Worm (Caenorhabditis elegans) whole organism, L4 larva: ENCODE results near the gene gpa-11.

Experiments used
- D1046.2 ChIP-seq: fragments of 200-800 bp; sonication (Bioruptor generic); IDR thresholded peaks from 2 replicates; pipeline ENCODE4 v1.3.6; 2022; ENCODE audit warnings: missing genetic modification characterization, missing compliant biosample characterization
- F26F4.8 ChIP-seq: fragments of 200-800 bp; sonication (Bioruptor generic); conservative IDR thresholded peaks from 2 replicates; pipeline ENCODE4 v1.3.6; 2022; ENCODE audit warnings: missing genetic modification characterization, missing compliant biosample characterization
- T20F7.1 ChIP-seq: fragments of 200-800 bp; sonication (Bioruptor generic); optimal IDR thresholded peaks from 2 replicates; lab custom pipeline; 2018; ENCODE audit warnings: mild to moderate bottlenecking, missing genetic modification characterization, missing compliant biosample characterization
- T26A8.4 ChIP-seq: fragments of 200-800 bp; sonication (Bioruptor generic); IDR thresholded peaks from 2 replicates; pipeline ENCODE4 v1.3.6; 2022; ENCODE audit warnings: missing genetic modification characterization, missing compliant biosample characterization
- Y105C5A.15 ChIP-seq: fragments of 200-800 bp; sonication (Bioruptor generic); IDR thresholded peaks from 2 replicates; pipeline ENCODE4 v1.3.6; 2022; ENCODE audit warnings: missing genetic modification characterization, missing compliant biosample characterization
- Y48G9A.11 ChIP-seq: fragments of 200-800 bp; sonication (Bioruptor generic); IDR thresholded peaks from 2 replicates; pipeline ENCODE4 v1.3.6; 2022; ENCODE audit warnings: missing genetic modification reagents, missing genetic modification characterization, missing compliant biosample characterization
- ZK546.5 ChIP-seq, 2 experiments: sonication (generic microtip); optimal IDR thresholded peaks; 2 replicates each; lab custom pipeline; 2017; ENCODE audit warnings: missing biosample characterization in 2 of 2, missing genetic modification characterization in 2 of 2
- aha-1 ChIP-seq: fragments of 150-350 bp; peaks from one replicate; lab custom pipeline; 2014; ENCODE audit warnings: missing biosample characterization, missing genetic modification characterization
- ceh-20 ChIP-seq: fragments of 200-800 bp; sonication (Bioruptor generic); IDR thresholded peaks from 2 replicates; pipeline ENCODE4 v1.3.6; 2022; ENCODE audit warnings: missing genetic modification reagents, missing genetic modification characterization, missing compliant biosample characterization
- ceh-82 ChIP-seq: sonication (generic microtip); optimal IDR thresholded peaks from 2 replicates; lab custom pipeline; 2017; ENCODE audit warnings: missing biosample characterization, missing genetic modification characterization
- ces-1 ChIP-seq: fragments of 150-350 bp; sonication (generic microtip); optimal IDR thresholded peaks from 4 replicates; lab custom pipeline; 2014; ENCODE audit warnings: missing biosample characterization, missing genetic modification reagents, missing genetic modification characterization
- cey-2 ChIP-seq: sonication (generic microtip); optimal IDR thresholded peaks from 3 replicates; lab custom pipeline; 2017; ENCODE audit warnings: missing genetic modification characterization, mild to moderate bottlenecking, missing compliant biosample characterization, antibody characterized with exemption, borderline replicate concordance; ENCODE audit not compliant: insufficient read depth
- ctbp-1 ChIP-seq: fragments of 200-800 bp; sonication (Bioruptor generic); IDR thresholded peaks from 2 replicates; pipeline ENCODE4 v1.3.6; 2022; ENCODE audit warnings: missing genetic modification reagents, missing genetic modification characterization, missing compliant biosample characterization
- daf-16 ChIP-seq, 3 experiments: sonication (generic microtip); optimal IDR thresholded peaks; 2 replicates each; lab custom pipeline; 2016 to 2017; ENCODE audit warnings: missing genetic modification characterization in 3 of 3, missing genetic modification reagents in 3 of 3, mild to moderate bottlenecking in 2 of 3, missing compliant biosample characterization in 2 of 3, missing biosample characterization in 1 of 3, moderate library complexity in 1 of 3
- dmd-9 ChIP-seq: fragments of 200-800 bp; sonication (Bioruptor generic); IDR thresholded peaks from 2 replicates; pipeline ENCODE4 v1.3.6; 2022; ENCODE audit warnings: missing genetic modification reagents, missing genetic modification characterization, missing compliant biosample characterization
- dpl-1 ChIP-seq: fragments of 150-350 bp; optimal IDR thresholded peaks from 2 replicates; lab custom pipeline; 2014; ENCODE audit warnings: missing biosample characterization, missing genetic modification reagents, missing genetic modification characterization
- egl-43 ChIP-seq: fragments of 200-800 bp; sonication (Bioruptor generic); IDR thresholded peaks from 2 replicates; pipeline ENCODE4 v1.3.6; 2022; ENCODE audit warnings: missing genetic modification reagents, missing genetic modification characterization, missing compliant biosample characterization
- fos-1 ChIP-seq: fragments of 150-350 bp; optimal IDR thresholded peaks from 2 replicates; lab custom pipeline; 2014; ENCODE audit warnings: missing biosample characterization, missing genetic modification characterization
- hif-1 ChIP-seq, 2 experiments: sonication (generic microtip); optimal IDR thresholded peaks; 2 replicates each; lab custom pipeline; 2016 to 2017; ENCODE audit warnings: missing compliant biosample characterization in 2 of 2, missing genetic modification characterization in 2 of 2, missing genetic modification reagents in 2 of 2, missing genotype in 2 of 2, mild to moderate bottlenecking in 1 of 2
- hmg-1.1 ChIP-seq: fragments of 200-800 bp; sonication (Bioruptor generic); IDR thresholded peaks from 2 replicates; pipeline ENCODE4 v1.3.6; 2022; ENCODE audit warnings: missing genetic modification reagents, missing genetic modification characterization, missing compliant biosample characterization
- lim-7 ChIP-seq: fragments of 200-800 bp; sonication (Bioruptor generic); IDR thresholded peaks from 2 replicates; pipeline ENCODE4 v1.3.6; 2022; ENCODE audit warnings: missing genetic modification characterization, missing compliant biosample characterization
- lin-15B ChIP-seq: fragments of 150-350 bp; sonication (generic microtip); optimal IDR thresholded peaks from 3 replicates; lab custom pipeline; 2014; ENCODE audit warnings: missing biosample characterization, missing genetic modification characterization
- lin-29 ChIP-seq: fragments of 200-800 bp; sonication (Bioruptor generic); IDR thresholded peaks from 2 replicates; pipeline ENCODE4 v1.3.6; 2022; ENCODE audit warnings: missing genetic modification reagents, missing genetic modification characterization, missing compliant biosample characterization
- lin-38 ChIP-seq: fragments of 200-800 bp; sonication (Bioruptor generic); IDR thresholded peaks from 2 replicates; pipeline ENCODE4 v1.3.6; 2022; ENCODE audit warnings: missing genetic modification reagents, missing genetic modification characterization, missing compliant biosample characterization
- lin-39 ChIP-seq: fragments of 150-350 bp; optimal IDR thresholded peaks from 2 replicates; lab custom pipeline; 2014; ENCODE audit warnings: missing biosample characterization, missing genetic modification reagents, missing genetic modification characterization
- lsy-2 ChIP-seq, 2 experiments: fragments of 150-350 bp in 1 of 2; sonication (generic microtip) in 1 of 2; optimal IDR thresholded peaks; 2 replicates each; lab custom pipeline; 2014 to 2017; ENCODE audit warnings: missing biosample characterization in 2 of 2, missing genetic modification characterization in 2 of 2
- madf-9 ChIP-seq: fragments of 200-800 bp; sonication (Bioruptor generic); conservative IDR thresholded peaks from 2 replicates; pipeline ENCODE4 v1.3.6; 2022; ENCODE audit warnings: missing genetic modification reagents, missing genetic modification characterization, missing compliant biosample characterization
- mdl-1 ChIP-seq, 2 experiments: fragments of 150-350 bp in 1 of 2; sonication (generic microtip) in 1 of 2; optimal IDR thresholded peaks; 2 replicates each; lab custom pipeline; 2014 to 2017; ENCODE audit warnings: missing biosample characterization in 2 of 2, missing genetic modification characterization in 2 of 2
- mep-1 ChIP-seq: fragments of 150-350 bp; sonication (generic microtip); optimal IDR thresholded peaks from 3 replicates; lab custom pipeline; 2014; ENCODE audit warnings: missing biosample characterization, missing genetic modification characterization
- mes-2 ChIP-seq: sonication (generic microtip); optimal IDR thresholded peaks from 2 replicates; lab custom pipeline; 2016; ENCODE audit warnings: missing genotype, mild to moderate bottlenecking, missing genetic modification characterization, missing compliant biosample characterization; ENCODE audit not compliant: poor library complexity, severe bottlenecking
- nhr-10 ChIP-seq: fragments of 150-350 bp; optimal IDR thresholded peaks from 2 replicates; lab custom pipeline; 2014; ENCODE audit warnings: missing biosample characterization, missing genetic modification characterization
- nhr-102 ChIP-seq: sonication (generic microtip); optimal IDR thresholded peaks from 2 replicates; lab custom pipeline; 2016; ENCODE audit warnings: mild to moderate bottlenecking, missing genetic modification characterization, moderate library complexity, missing compliant biosample characterization
- nhr-41 ChIP-seq: fragments of 200-800 bp; sonication (Bioruptor generic); IDR thresholded peaks from 2 replicates; pipeline ENCODE4 v1.3.6; 2022; ENCODE audit warnings: missing genetic modification reagents, missing genetic modification characterization, missing compliant biosample characterization
- nhr-42 ChIP-seq: fragments of 200-800 bp; sonication (Bioruptor generic); IDR thresholded peaks from 2 replicates; pipeline ENCODE4 v1.3.6; 2022; ENCODE audit warnings: missing genetic modification characterization, missing compliant biosample characterization
- nhr-76 ChIP-seq: fragments of 150-350 bp; optimal IDR thresholded peaks from 2 replicates; lab custom pipeline; 2014; ENCODE audit warnings: missing biosample characterization, missing genetic modification characterization
- nhr-77 ChIP-seq: fragments of 150-350 bp; optimal IDR thresholded peaks from 2 replicates; lab custom pipeline; 2014; ENCODE audit warnings: missing biosample characterization, missing genetic modification characterization
- pha-4 ChIP-seq, 2 experiments: fragments of 150-350 bp in 1 of 2; fragments of 200-800 bp in 1 of 2; sonication (Bioruptor generic) in 1 of 2; IDR thresholded peaks in 1 of 2; optimal IDR thresholded peaks in 1 of 2; 2 replicates each; pipeline versions ENCODE4 v1.3.6 to Lab custom; 2014 to 2022; ENCODE audit warnings: missing genetic modification characterization in 2 of 2, missing genetic modification reagents in 2 of 2, missing biosample characterization in 1 of 2, missing compliant biosample characterization in 1 of 2
- php-3 ChIP-seq: fragments of 200-800 bp; sonication (Bioruptor generic); IDR thresholded peaks from 2 replicates; pipeline ENCODE4 v1.3.6; 2022; ENCODE audit warnings: missing genetic modification reagents, missing genetic modification characterization, missing compliant biosample characterization
- rbr-2 ChIP-seq: sonication (generic microtip); optimal IDR thresholded peaks from 2 replicates; lab custom pipeline; 2016; ENCODE audit warnings: missing genotype, missing genetic modification characterization, missing compliant biosample characterization
- set-16 ChIP-seq: fragments of 200-800 bp; sonication (Bioruptor generic); IDR thresholded peaks from 2 replicates; pipeline ENCODE4 v1.3.6; 2022; ENCODE audit warnings: missing genetic modification reagents, missing genetic modification characterization, missing compliant biosample characterization
- skn-1 ChIP-seq: fragments of 150-350 bp; optimal IDR thresholded peaks from 2 replicates; lab custom pipeline; 2014; ENCODE audit warnings: missing biosample characterization, missing genetic modification characterization
- snpc-1.2 ChIP-seq: fragments of 200-800 bp; sonication (Bioruptor generic); IDR thresholded peaks from 2 replicates; pipeline ENCODE4 v1.3.6; 2022; ENCODE audit warnings: missing genetic modification reagents, missing genetic modification characterization, missing compliant biosample characterization
- snpc-4 ChIP-seq: fragments of 150-350 bp; optimal IDR thresholded peaks from 2 replicates; lab custom pipeline; 2014; ENCODE audit warnings: missing biosample characterization, missing genetic modification characterization
- tag-97 ChIP-seq: fragments of 200-800 bp; sonication (Bioruptor generic); IDR thresholded peaks from 2 replicates; pipeline ENCODE4 v1.3.6; 2022; ENCODE audit warnings: missing genetic modification characterization, missing compliant biosample characterization
- tra-1 ChIP-seq: fragments of 200-800 bp; sonication (Bioruptor generic); IDR thresholded peaks from 2 replicates; pipeline ENCODE4 v1.3.6; 2022; ENCODE audit warnings: missing genetic modification reagents, missing genetic modification characterization, missing compliant biosample characterization
- unc-130 ChIP-seq: sonication (generic microtip); optimal IDR thresholded peaks from 2 replicates; lab custom pipeline; 2016; ENCODE audit warnings: missing genetic modification reagents, missing genetic modification characterization, missing compliant biosample characterization
- vab-7 ChIP-seq: fragments of 200-800 bp; sonication (Bioruptor generic); IDR thresholded peaks from 2 replicates; pipeline ENCODE4 v1.3.6; 2022; ENCODE audit warnings: missing genetic modification reagents, missing genetic modification characterization, missing compliant biosample characterization

Gene gpa-11

DNA sequence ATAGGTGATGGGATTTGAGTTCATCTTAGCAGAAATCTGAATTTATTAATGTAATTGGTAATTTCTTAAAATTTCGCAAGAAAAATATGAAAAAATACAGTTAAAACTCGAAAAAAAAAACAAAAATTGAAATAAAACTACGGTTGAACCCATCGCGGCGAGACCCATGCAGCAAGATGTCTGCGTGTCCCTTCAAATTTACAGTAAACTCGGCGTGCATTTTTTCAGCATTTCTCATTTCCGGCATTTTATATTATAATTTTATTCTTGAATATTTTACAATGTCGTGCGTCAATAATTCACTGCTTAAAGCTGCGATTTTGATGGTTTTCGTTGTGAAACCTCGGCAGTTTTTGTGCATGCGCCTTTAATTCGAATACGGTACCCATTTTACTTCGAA is 11.0 kb upstream of the gpa-11 start, which contains the start of gene fbxc-43:
fbxc-43 (minus strand) TSS at position 38 of the 400 bp plus-strand sequence.
- TF ChIP-seq ZK546.5 (tag; optimal IDR thresholded peaks at IDR 0.05; lab: Kevin White, UChicago): no peak
- no peak for TF ChIP-seq Y105C5A.15
- no peak for TF ChIP-seq nhr-102 (tag; lab: Kevin White, UChicago)

DNA sequence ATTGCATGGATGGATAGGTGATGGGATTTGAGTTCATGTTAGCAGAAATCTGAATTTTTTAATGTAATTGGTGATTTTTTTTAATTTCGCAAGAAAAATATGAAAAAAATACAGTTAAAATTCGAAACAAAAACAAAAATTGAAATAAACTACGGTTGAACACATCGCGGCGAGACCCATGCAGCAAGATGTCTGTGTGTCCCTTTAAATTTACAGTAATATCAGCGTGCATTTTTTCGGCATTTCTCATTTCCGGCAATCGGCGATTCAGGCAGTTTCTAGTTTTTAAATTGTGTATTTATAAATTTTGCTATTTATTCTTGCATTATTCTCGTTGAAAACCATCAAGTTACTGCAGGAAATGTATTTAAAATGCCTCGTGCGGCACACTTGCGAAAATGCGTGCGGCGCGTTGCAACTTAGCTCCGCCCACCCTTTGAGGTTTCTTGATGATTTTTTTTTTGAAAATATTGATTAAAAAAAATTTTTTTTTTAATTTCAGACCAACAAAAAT is 9.2 kb upstream of the gpa-11 start, which contains the start of the genes fbxc-44 and C16A11.2:
fbxc-44 (minus strand) TSS at position 51 of the 514 bp plus-strand sequence.
C16A11.2 (plus strand) TSS at position 503 of the 514 bp plus-strand sequence.
- TF ChIP-seq pha-4 (GFP tag; IDR thresholded peaks at IDR 0.05; lab: Robert Waterston, UW) (peak; percentile 29; the same call in 1 of the 2 replicates), pha-4 (tag; optimal IDR thresholded peaks at IDR 0.05; lab: Kevin White, UChicago) (no peak), nhr-76 (tag; lab: Kevin White, UChicago) (no peak), vab-7 (no peak), lsy-2 (tag; optimal IDR thresholded peaks at IDR 0.05; lab: Kevin White, UChicago) (peak in 1 of 2 experiments; percentile 62), ceh-82 (tag; lab: Kevin White, UChicago) (no peak), nhr-41 (GFP tag; lab: Robert Waterston, UW) (no peak), aha-1 (tag; lab: Kevin White, UChicago) (peak; percentile 70), lin-15B (tag; lab: Kevin White, UChicago) (no peak), nhr-10 (no peak), unc-130 (peak; percentile 72), ctbp-1 (GFP tag; lab: Robert Waterston, UW) (no peak), fos-1 (no peak), mep-1 (tag; lab: Kevin White, UChicago) (peak; percentile 39), mes-2 (peak; percentile 90), mdl-1 (tag; optimal IDR thresholded peaks at IDR 0.05; lab: Kevin White, UChicago) (no peak), Y48G9A.11 (0 out of 2 replicates have a peak, but pooled peaks have one; percentile 14), daf-16 (GFP tag; optimal IDR thresholded peaks at IDR 0.05; lab: Kevin White, UChicago) (peak in 1 of 2 experiments; percentile 3), daf-16 (tag; optimal IDR thresholded peaks at IDR 0.05; lab: Kevin White, UChicago) (peak; percentile 32), hmg-1.1 (peak; percentile 59), egl-43 (GFP tag; lab: Robert Waterston, UW) (no peak), rbr-2 (tag; lab: Kevin White, UChicago) (peak; percentile 20), skn-1 (tag; lab: Kevin White, UChicago) (no peak), F26F4.8 (GFP tag; lab: Robert Waterston, UW) (no peak), nhr-102 (tag; lab: Kevin White, UChicago) (no peak), snpc-1.2 (0 out of 2 replicates have a peak, but pooled peaks have one; percentile 22), hif-1 (tag; optimal IDR thresholded peaks at IDR 0.05; lab: Kevin White, UChicago) (peak in 1 of 2 experiments; percentile 15), dmd-9 (GFP tag; lab: Robert Waterston, UW) (no peak), lim-7 (no peak), tra-1 (GFP tag; lab: Robert Waterston, UW) (no peak), cey-2 (tag; lab: Kevin White, UChicago) (no peak), Y105C5A.15 (no peak), ces-1 (GFP tag; lab: Kevin White, UChicago) (no peak), madf-9 (GFP tag; lab: Robert Waterston, UW) (no peak), T20F7.1 (GFP tag; lab: Kevin White, UChicago) (no peak), php-3 (GFP tag; lab: Robert Waterston, UW) (no peak), T26A8.4 (GFP tag; lab: Robert Waterston, UW) (no peak), set-16 (GFP tag; lab: Robert Waterston, UW) (no peak), D1046.2 (GFP tag; lab: Robert Waterston, UW) (no peak), nhr-42 (GFP tag; lab: Robert Waterston, UW) (no peak), dpl-1 (GFP tag; lab: Kevin White, UChicago) (peak; percentile 0), ceh-20 (GFP tag; lab: Robert Waterston, UW) (no peak), tag-97 (GFP tag; lab: Robert Waterston, UW) (no peak), lin-39 (tag; lab: Kevin White, UChicago) (no peak), nhr-77 (tag; lab: Kevin White, UChicago) (no peak), snpc-4 (tag; lab: Kevin White, UChicago) (no peak), lin-29 (no peak), lin-38 (GFP tag; lab: Robert Waterston, UW) (peak; percentile 64)
